Worm (Caenorhabditis elegans) whole organism, L3 larva: Measurements from ENCODE around the gene cyk-7.

Source experiments
- R02D3.7 ChIP-seq: fragments of 150-350 bp; optimal IDR thresholded peaks from 2 replicates; lab custom pipeline; 2014; ENCODE audit warnings: missing biosample characterization, missing genetic modification characterization
- aly-2 ChIP-seq: fragments of 150-350 bp; optimal IDR thresholded peaks from 2 replicates; lab custom pipeline; 2014; ENCODE audit warnings: missing biosample characterization, missing genetic modification characterization
- ama-1 ChIP-seq: fragments of 150-350 bp; optimal IDR thresholded peaks from 2 replicates; lab custom pipeline; 2018
- ceh-9 ChIP-seq: sonication (generic microtip); optimal IDR thresholded peaks from 2 replicates; lab custom pipeline; 2018; ENCODE audit warnings: missing biosample characterization, missing genetic modification characterization
- daf-12 ChIP-seq: fragments of 150-350 bp; optimal IDR thresholded peaks from 2 replicates; lab custom pipeline; 2014; ENCODE audit warnings: missing biosample characterization, missing genetic modification reagents, missing genetic modification characterization
- fkh-10 ChIP-seq: sonication (generic microtip); optimal IDR thresholded peaks from 2 replicates; lab custom pipeline; 2017; ENCODE audit warnings: missing biosample characterization, missing genetic modification reagents, missing genetic modification characterization
- lin-15B ChIP-seq: fragments of 150-350 bp; optimal IDR thresholded peaks from 2 replicates; lab custom pipeline; 2014; ENCODE audit warnings: missing biosample characterization, missing genetic modification characterization
- lin-39 ChIP-seq: fragments of 150-350 bp; optimal IDR thresholded peaks from 2 replicates; lab custom pipeline; 2018; ENCODE audit warnings: missing biosample characterization, missing genetic modification reagents, missing genetic modification characterization
- mdl-1 ChIP-seq: fragments of 150-350 bp; optimal IDR thresholded peaks from 2 replicates; lab custom pipeline; 2014; ENCODE audit warnings: missing biosample characterization, missing genetic modification characterization
- nhr-237 ChIP-seq: fragments of 150-350 bp; optimal IDR thresholded peaks from 2 replicates; lab custom pipeline; 2014; ENCODE audit warnings: missing biosample characterization, missing genetic modification characterization
- nhr-28 ChIP-seq: fragments of 150-350 bp; optimal IDR thresholded peaks from 2 replicates; lab custom pipeline; 2014; ENCODE audit warnings: missing biosample characterization, missing genetic modification characterization
- snpc-4 ChIP-seq: fragments of 150-350 bp; optimal IDR thresholded peaks from 2 replicates; lab custom pipeline; 2014; ENCODE audit warnings: missing biosample characterization, missing genetic modification characterization
- tbx-2 ChIP-seq: sonication (generic microtip); optimal IDR thresholded peaks from 2 replicates; lab custom pipeline; 2016; ENCODE audit warnings: mild to moderate bottlenecking, missing genetic modification characterization, missing compliant biosample characterization
- unc-62 ChIP-seq: fragments of 150-350 bp; sonication (generic microtip); optimal IDR thresholded peaks from 4 replicates; lab custom pipeline; 2014; ENCODE audit warnings: missing biosample characterization, missing genetic modification reagents, missing genetic modification characterization

DNA sequence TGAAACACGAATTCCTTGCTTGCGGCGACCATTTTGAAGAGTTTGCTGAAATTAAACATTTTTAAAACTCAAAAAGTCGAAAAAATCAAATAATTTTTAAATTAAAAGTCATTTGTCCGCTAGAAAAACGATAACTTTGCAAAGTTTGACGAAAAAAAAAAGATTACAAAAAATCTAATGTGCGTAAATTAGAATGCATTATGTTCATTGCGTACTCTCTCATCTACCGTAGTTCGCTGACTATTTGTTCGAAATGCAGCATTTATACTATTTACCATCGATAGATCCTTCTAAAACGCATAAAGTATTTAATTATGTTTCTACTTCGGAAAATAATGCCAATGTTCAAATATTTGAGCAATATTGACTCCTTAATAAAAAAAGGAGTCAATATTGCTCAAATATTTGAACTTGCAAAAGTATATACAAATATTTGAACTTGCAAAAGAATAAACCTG, 19.2 kb downstream of the cyk-7 start, which contains the start of gene bath-15:
- TF ChIP-seq R02D3.7 (tag; lab: Kevin White, UChicago) (no peak), unc-62 (GFP tag; lab: Kevin White, UChicago) (no peak), snpc-4 (tag; lab: Kevin White, UChicago) (no peak), daf-12 (tag; lab: Kevin White, UChicago) (no peak), ama-1 (lab: Kevin White, UChicago) (no peak), lin-39 (tag; lab: Kevin White, UChicago) (no peak), nhr-237 (tag; lab: Kevin White, UChicago) (no peak), ceh-9 (tag; lab: Kevin White, UChicago) (no peak), tbx-2 (tag; lab: Kevin White, UChicago) (no peak), mdl-1 (tag; lab: Kevin White, UChicago) (no peak), fkh-10 (no peak), aly-2 (no peak), nhr-28 (no peak), lin-15B (tag; lab: Kevin White, UChicago) (no peak)
